Worm (Caenorhabditis elegans): ENCODE data around the gene K12D12.5.

The K12D12.5 gene

ce11 chrII:11839116-11839515 lies 21.7 kb upstream of the K12D12.5 start:
- no peak for TF ChIP-seq unc-39 (tag; optimal IDR thresholded peaks at IDR 0.05)
- no peak for TF ChIP-seq blmp-1 (tag; optimal IDR thresholded peaks at IDR 0.05; ENCODE audit: insufficient read depth)
- TF ChIP-seq sma-9 (GFP tag; optimal IDR thresholded peaks at IDR 0.05), result peak; percentile 46
- no peak for TF ChIP-seq sma-9 (tag; optimal IDR thresholded peaks at IDR 0.05)
- no peak for TF ChIP-seq elt-3 (tag; optimal IDR thresholded peaks at IDR 0.05)
- TF ChIP-seq F13H6.1 (tag; optimal IDR thresholded peaks at IDR 0.05), result no peak
- TF ChIP-seq nhr-11 (tag; optimal IDR thresholded peaks at IDR 0.05), result no peak
- TF ChIP-seq nhr-25 (tag; optimal IDR thresholded peaks at IDR 0.05), result peak; percentile 53
- no peak for TF ChIP-seq nhr-21 (tag; optimal IDR thresholded peaks at IDR 0.05)
- TF ChIP-seq skn-1 (tag; optimal IDR thresholded peaks at IDR 0.05), result no peak
- no peak for TF ChIP-seq unc-62 (GFP tag; optimal IDR thresholded peaks at IDR 0.05)
- TF ChIP-seq aly-2 (tag; optimal IDR thresholded peaks at IDR 0.05), result no peak
- no peak for TF ChIP-seq dmd-4 (tag; optimal IDR thresholded peaks at IDR 0.05)

ce11 chrII:11841653-11842052 lies 19.2 kb upstream of the K12D12.5 start:
- TF ChIP-seq blmp-1 (tag; optimal IDR thresholded peaks at IDR 0.05; ENCODE audit: insufficient read depth), result no peak
- peak; percentile 57 for TF ChIP-seq snpc-4 (tag; optimal IDR thresholded peaks at IDR 0.05)
- no peak for TF ChIP-seq nhr-23 (tag; optimal IDR thresholded peaks at IDR 0.05)
- TF ChIP-seq ceh-82 (tag; optimal IDR thresholded peaks at IDR 0.05), result no peak
- TF ChIP-seq ztf-1 (GFP tag; conservative IDR thresholded peaks at IDR 0.05), result no peak
- TF ChIP-seq unc-62 (GFP tag; optimal IDR thresholded peaks at IDR 0.05), result no peak
- peak; percentile 28 for TF ChIP-seq nhr-21 (tag; optimal IDR thresholded peaks at IDR 0.05)
- TF ChIP-seq nhr-12 (tag; optimal IDR thresholded peaks at IDR 0.05), result no peak
- TF ChIP-seq F13H6.1 (tag; optimal IDR thresholded peaks at IDR 0.05), result no peak
- no peak for TF ChIP-seq mdl-1 (tag; optimal IDR thresholded peaks at IDR 0.05)
- TF ChIP-seq alr-1 (tag; optimal IDR thresholded peaks at IDR 0.05), result no peak
- TF ChIP-seq nhr-6 (tag; optimal IDR thresholded peaks at IDR 0.05), result no peak
- TF ChIP-seq sma-3 (GFP tag; optimal IDR thresholded peaks at IDR 0.05), result peak; percentile 55
- TF ChIP-seq fos-1 (tag; optimal IDR thresholded peaks at IDR 0.05), result no peak
- no peak for TF ChIP-seq nhr-77 (tag; optimal IDR thresholded peaks at IDR 0.05)
- TF ChIP-seq elt-3 (tag; optimal IDR thresholded peaks at IDR 0.05), result no peak
- no peak for TF ChIP-seq Y55F3AM.14 (GFP tag; optimal IDR thresholded peaks at IDR 0.05)
- no peak for TF ChIP-seq elt-1 (tag; optimal IDR thresholded peaks at IDR 0.05)
- TF ChIP-seq aly-2 (tag; optimal IDR thresholded peaks at IDR 0.05), result no peak
- no peak for TF ChIP-seq R02D3.7 (tag; optimal IDR thresholded peaks at IDR 0.05)
- TF ChIP-seq ceh-16 (tag; optimal IDR thresholded peaks at IDR 0.05), result no peak

ce11 chrII:11842317-11842716 lies 18.5 kb upstream of the K12D12.5 start, which contains the start of gene T27D12.1:
Gene T27D12.1, plus strand, starts transcription at chrII:11842617.
- peak; percentile 16 for TF ChIP-seq nhr-25 (tag; optimal IDR thresholded peaks at IDR 0.05)
- peak; percentile 3 for TF ChIP-seq blmp-1 (tag; optimal IDR thresholded peaks at IDR 0.05; ENCODE audit: insufficient read depth)
- no peak for TF ChIP-seq mab-5 (tag; optimal IDR thresholded peaks at IDR 0.05)
- no peak for TF ChIP-seq dmd-4 (tag; optimal IDR thresholded peaks at IDR 0.05)

- no peak for TF ChIP-seq zag-1 (tag; optimal IDR thresholded peaks at IDR 0.05)
- no peak for TF ChIP-seq lin-13 (GFP tag; optimal IDR thresholded peaks at IDR 0.05)
- TF ChIP-seq lsy-2 (tag; optimal IDR thresholded peaks at IDR 0.05), result no peak
- no peak for TF ChIP-seq unc-55 (GFP tag; optimal IDR thresholded peaks at IDR 0.05)
- no peak for TF ChIP-seq unc-39 (tag; optimal IDR thresholded peaks at IDR 0.05)
- no peak for TF ChIP-seq peb-1 (tag; optimal IDR thresholded peaks at IDR 0.05)
- no peak for TF ChIP-seq mab-5 (tag; optimal IDR thresholded peaks at IDR 0.05)
- TF ChIP-seq gmeb-1 (tag; optimal IDR thresholded peaks at IDR 0.05), result no peak
These were observed 18.1 kb upstream of the K12D12.5 start for ce11 chrII:11842766-11843165.

ce11 chrII:11843441-11843840 lies 17.4 kb upstream of the K12D12.5 start:
- TF ChIP-seq zag-1 (tag; optimal IDR thresholded peaks at IDR 0.05) (no peak), dmd-4 (tag; optimal IDR thresholded peaks at IDR 0.05) (no peak), Y55F3AM.14 (GFP tag; optimal IDR thresholded peaks at IDR 0.05) (no peak), nhr-10 (tag; optimal IDR thresholded peaks at IDR 0.05) (no peak), nhr-12 (tag; optimal IDR thresholded peaks at IDR 0.05) (no peak), nhr-21 (tag; optimal IDR thresholded peaks at IDR 0.05) (peak; percentile 71), gmeb-1 (tag; optimal IDR thresholded peaks at IDR 0.05) (no peak), ztf-4 (tag; optimal IDR thresholded peaks at IDR 0.05) (no peak), sma-9 (GFP tag; optimal IDR thresholded peaks at IDR 0.05) (peak; percentile 74), sma-9 (tag; optimal IDR thresholded peaks at IDR 0.05) (no peak), nhr-77 (tag; optimal IDR thresholded peaks at IDR 0.05) (no peak), unc-62 (GFP tag; optimal IDR thresholded peaks at IDR 0.05) (no peak), sma-3 (GFP tag; optimal IDR thresholded peaks at IDR 0.05) (peak; percentile 35), ama-1 (optimal IDR thresholded peaks at IDR 0.05) (peak; percentile 45)
